Fruit fly (Drosophila melanogaster) whole organism, embryonic: ENCODE results near the gene CG1622.

Experiments used
- Awh ChIP-seq: fragments of 200-800 bp; sonication (Bioruptor generic); IDR thresholded peaks from 2 replicates; pipeline ENCODE4, ENCODE4 v1.3.6; 2022; ENCODE audit warnings: missing biosample characterization, missing genetic modification characterization
- Bteb2 ChIP-seq: fragments of 200-800 bp; sonication (Bioruptor generic); optimal IDR thresholded peaks from 2 replicates; lab custom pipeline; 2016; ENCODE audit warnings: missing biosample characterization, missing genetic modification characterization
- CG1024 ChIP-seq: fragments of 200-800 bp; sonication (Bioruptor generic); IDR thresholded peaks from 2 replicates; pipeline ENCODE4 v1.3.6; 2022; ENCODE audit warnings: missing biosample characterization, missing genetic modification characterization
- CG12071 ChIP-seq: fragments of 200-800 bp; sonication (Bioruptor generic); optimal IDR thresholded peaks from 3 replicates; lab custom pipeline; 2018; ENCODE audit warnings: missing biosample characterization, mild to moderate bottlenecking, missing genetic modification characterization
- CG13123 ChIP-seq: fragments of 200-800 bp; sonication (Bioruptor generic); optimal IDR thresholded peaks from 2 replicates; lab custom pipeline; 2016; ENCODE audit warnings: missing biosample characterization, missing genetic modification characterization
- CG14441 ChIP-seq: fragments of 200-800 bp; sonication (Bioruptor generic); IDR thresholded peaks from 2 replicates; pipeline ENCODE4 v1.3.6; 2022; ENCODE audit warnings: missing biosample characterization, missing genetic modification characterization
- CG15269 ChIP-seq: fragments of 200-800 bp; sonication (Bioruptor generic); optimal IDR thresholded peaks from 2 replicates; lab custom pipeline; 2018; ENCODE audit warnings: missing biosample characterization, mild to moderate bottlenecking, missing genetic modification characterization, moderate library complexity
- CG15601 ChIP-seq: fragments of 200-800 bp; sonication (Bioruptor generic); optimal IDR thresholded peaks from 3 replicates; lab custom pipeline; 2019; ENCODE audit warnings: missing biosample characterization, mild to moderate bottlenecking, missing genetic modification characterization, moderate library complexity
- CG15696 ChIP-seq: fragments of 200-800 bp; sonication (Bioruptor generic); optimal IDR thresholded peaks from 2 replicates; lab custom pipeline; 2019; ENCODE audit warnings: missing biosample characterization, mild to moderate bottlenecking, missing genetic modification characterization, moderate library complexity
- CG17361 ChIP-seq: fragments of 200-800 bp; sonication (Bioruptor generic); IDR thresholded peaks from 3 replicates; pipeline ENCODE4 v1.3.6; 2022; ENCODE audit warnings: missing biosample characterization, missing genetic modification characterization
- CG17802 ChIP-seq: fragments of 200-800 bp; sonication (Bioruptor generic); optimal IDR thresholded peaks from 2 replicates; lab custom pipeline; 2018; ENCODE audit warnings: missing biosample characterization, mild to moderate bottlenecking, missing genetic modification characterization, moderate library complexity
- CG18011 ChIP-seq: fragments of 200-800 bp; sonication (Bioruptor generic); optimal IDR thresholded peaks from 2 replicates; lab custom pipeline; 2017; ENCODE audit warnings: missing biosample characterization, missing genetic modification characterization, mild to moderate bottlenecking, moderate library complexity, missing genotype
- CG2116 ChIP-seq: fragments of 200-800 bp; sonication (Bioruptor generic); optimal IDR thresholded peaks from 3 replicates; lab custom pipeline; 2018; ENCODE audit warnings: missing biosample characterization, mild to moderate bottlenecking, missing genetic modification characterization
- CG2678 ChIP-seq: fragments of 200-800 bp; sonication (Bioruptor generic); optimal IDR thresholded peaks from 3 replicates; lab custom pipeline; 2019; ENCODE audit warnings: missing biosample characterization, mild to moderate bottlenecking, missing genetic modification characterization, moderate library complexity
- CG3065 ChIP-seq: fragments of 200-800 bp; sonication (Bioruptor generic); optimal IDR thresholded peaks from 2 replicates; lab custom pipeline; 2016; ENCODE audit warnings: missing biosample characterization, missing genetic modification characterization
- CG31224 ChIP-seq: fragments of 200-800 bp; sonication (Bioruptor generic); IDR thresholded peaks from 2 replicates; pipeline ENCODE4 v1.3.6; 2022; ENCODE audit warnings: missing biosample characterization, missing genetic modification characterization
- CG8281 ChIP-seq: fragments of 200-800 bp; sonication (Bioruptor generic); optimal IDR thresholded peaks from 2 replicates; lab custom pipeline; 2018; ENCODE audit warnings: missing biosample characterization, mild to moderate bottlenecking, missing genetic modification characterization, moderate library complexity
- CG8765 ChIP-seq: fragments of 200-800 bp; sonication (Bioruptor generic); IDR thresholded peaks from 2 replicates; pipeline ENCODE4 v1.3.6; 2022; ENCODE audit warnings: missing biosample characterization, missing genetic modification characterization
- CG8924 ChIP-seq: fragments of 200-800 bp; optimal IDR thresholded peaks from 3 replicates; lab custom pipeline; 2019; ENCODE audit warnings: missing biosample characterization, mild to moderate bottlenecking, missing genetic modification characterization, moderate library complexity
- D19B ChIP-seq: fragments of 200-800 bp; sonication (Bioruptor generic); optimal IDR thresholded peaks from 2 replicates; lab custom pipeline; 2017; ENCODE audit warnings: missing biosample characterization, mild to moderate bottlenecking, missing genetic modification characterization
- Dfd ChIP-seq, 2 experiments: fragments of >200 bp; optimal IDR thresholded peaks; 2 replicates each; lab custom pipeline; 2017; ENCODE audit warnings: missing biosample characterization in 2 of 2, missing genetic modification characterization in 2 of 2
- Dip3 ChIP-seq: fragments of 200-800 bp; sonication (Bioruptor generic); optimal IDR thresholded peaks from 3 replicates; lab custom pipeline; 2016; ENCODE audit warnings: missing biosample characterization, missing genetic modification characterization
- Doc2 ChIP-seq: fragments of 200-800 bp; sonication (Bioruptor generic); IDR thresholded peaks from 2 replicates; pipeline ENCODE4 v1.3.6; 2022; ENCODE audit warnings: missing biosample characterization, missing genetic modification characterization
- Dref ChIP-seq: fragments of 200-800 bp; sonication (Bioruptor generic); IDR thresholded peaks from 2 replicates; pipeline ENCODE4 v1.3.6; 2022; ENCODE audit warnings: missing biosample characterization, missing genetic modification characterization
- Gug ChIP-seq: fragments of 200-800 bp; sonication (Bioruptor generic); IDR thresholded peaks from 4 replicates; pipeline ENCODE4 v1.3.6; 2022; ENCODE audit warnings: missing biosample characterization, missing genetic modification characterization
- Hand ChIP-seq: fragments of 200-800 bp; sonication (Bioruptor generic); optimal IDR thresholded peaks from 2 replicates; lab custom pipeline; 2017; ENCODE audit warnings: mild to moderate bottlenecking, missing biosample characterization, missing genetic modification reagents, missing genetic modification characterization
- Kr ChIP-seq: fragments of 200-800 bp; sonication (Bioruptor generic); optimal IDR thresholded peaks from 2 replicates; lab custom pipeline; 2017; ENCODE audit warnings: missing biosample characterization, mild to moderate bottlenecking, missing genetic modification characterization
- Lpt ChIP-seq: fragments of >200 bp; optimal IDR thresholded peaks from 2 replicates; lab custom pipeline; 2018; ENCODE audit warnings: missing biosample characterization, missing genetic modification characterization
- Six4 ChIP-seq: fragments of 200-800 bp; sonication (Bioruptor generic); optimal IDR thresholded peaks from 2 replicates; lab custom pipeline; 2016; ENCODE audit warnings: missing biosample characterization, missing genetic modification characterization
- aop ChIP-seq: fragments of 200-800 bp; sonication (Bioruptor generic); IDR thresholded peaks from 2 replicates; pipeline ENCODE4 v1.3.6; 2022; ENCODE audit warnings: missing biosample characterization, missing genetic modification characterization
- cad ChIP-seq: fragments of >200 bp; optimal IDR thresholded peaks from 2 replicates; lab custom pipeline; 2017; ENCODE audit warnings: missing biosample characterization, missing genetic modification characterization
- corto ChIP-seq: fragments of 200-800 bp; sonication (Bioruptor generic); optimal IDR thresholded peaks from 2 replicates; lab custom pipeline; 2016; ENCODE audit warnings: missing biosample characterization, mild to moderate bottlenecking, missing genetic modification characterization, moderate library complexity
- crol ChIP-seq: fragments of 200-800 bp; sonication (Bioruptor generic); IDR thresholded peaks from 2 replicates; pipeline ENCODE4 v1.3.6; 2022; ENCODE audit warnings: missing biosample characterization, missing genetic modification characterization
- cwo ChIP-seq: fragments of 200-800 bp; sonication (Bioruptor generic); optimal IDR thresholded peaks from 3 replicates; lab custom pipeline; 2017; ENCODE audit warnings: missing biosample characterization, missing genetic modification characterization, mild to moderate bottlenecking, moderate library complexity, missing genetic modification reagents
- en ChIP-seq: fragments of 200-800 bp; sonication (Bioruptor generic); optimal IDR thresholded peaks from 2 replicates; lab custom pipeline; 2016; ENCODE audit warnings: missing biosample characterization, missing genetic modification characterization
- exex ChIP-seq: fragments of 200-800 bp; sonication (Bioruptor generic); optimal IDR thresholded peaks from 4 replicates; lab custom pipeline; 2018; ENCODE audit warnings: missing biosample characterization, mild to moderate bottlenecking, missing genetic modification characterization, moderate library complexity
- grn ChIP-seq: fragments of 200-800 bp; sonication (Bioruptor generic); optimal IDR thresholded peaks from 3 replicates; lab custom pipeline; 2017; ENCODE audit warnings: missing biosample characterization, missing genetic modification characterization
- gt ChIP-seq: fragments of 200-800 bp; sonication (Bioruptor generic); IDR thresholded peaks from 2 replicates; pipeline ENCODE4 v1.3.6; 2022; ENCODE audit warnings: missing biosample characterization, missing genetic modification characterization
- lov ChIP-seq, 2 experiments: fragments of 200-800 bp in 1 of 2; fragments of >200 bp in 1 of 2; sonication (Bioruptor generic) in 1 of 2; IDR thresholded peaks in 1 of 2; optimal IDR thresholded peaks in 1 of 2; 2 replicates in 1 of 2; 3 replicates in 1 of 2; pipeline versions ENCODE4 v1.3.6 to Lab custom; 2017 to 2022; ENCODE audit warnings: missing biosample characterization in 1 of 2, missing genetic modification characterization in 1 of 2
- oc ChIP-seq: fragments of 200-800 bp; sonication (Bioruptor generic); optimal IDR thresholded peaks from 2 replicates; lab custom pipeline; 2018; ENCODE audit warnings: missing biosample characterization, mild to moderate bottlenecking, missing genetic modification characterization, moderate library complexity
- otp ChIP-seq: fragments of 200-800 bp; sonication (Bioruptor generic); IDR thresholded peaks from 3 replicates; pipeline ENCODE4, ENCODE4 v1.3.6; 2022; ENCODE audit warnings: missing biosample characterization, missing genetic modification characterization
- phol ChIP-seq: fragments of 200-800 bp; sonication (Bioruptor generic); optimal IDR thresholded peaks from 3 replicates; lab custom pipeline; 2018; ENCODE audit warnings: missing biosample characterization, mild to moderate bottlenecking, missing genetic modification characterization, moderate library complexity
- rib ChIP-seq: fragments of 200-800 bp; sonication (Bioruptor generic); IDR thresholded peaks from 2 replicates; pipeline ENCODE4 v1.3.6; 2022; ENCODE audit warnings: missing biosample characterization, missing genetic modification characterization
- sens ChIP-seq: fragments of 200-800 bp; sonication (Bioruptor generic); peaks from one replicate; lab custom pipeline; 2016; ENCODE audit warnings: missing biosample characterization, missing genetic modification characterization
- sisA ChIP-seq: fragments of 200-800 bp; sonication (Bioruptor generic); IDR thresholded peaks from 2 replicates; pipeline ENCODE4 v1.3.6; 2022; ENCODE audit warnings: missing biosample characterization, missing genetic modification characterization
- sob ChIP-seq: fragments of 200-800 bp; sonication (Bioruptor generic); IDR thresholded peaks from 2 replicates; pipeline ENCODE4 v1.3.6; 2022; ENCODE audit warnings: missing biosample characterization, missing genetic modification characterization
- tin ChIP-seq: fragments of 200-800 bp; sonication (Bioruptor generic); optimal IDR thresholded peaks from 3 replicates; lab custom pipeline; 2016; ENCODE audit warnings: missing biosample characterization, missing genetic modification characterization
- trem ChIP-seq: fragments of 200-800 bp; optimal IDR thresholded peaks from 3 replicates; lab custom pipeline; 2019; ENCODE audit warnings: missing biosample characterization, mild to moderate bottlenecking, missing genetic modification characterization, moderate library complexity
- tup ChIP-seq: fragments of 200-800 bp; sonication (Bioruptor generic); optimal IDR thresholded peaks from 2 replicates; lab custom pipeline; 2016; ENCODE audit warnings: missing biosample characterization, mild to moderate bottlenecking, missing genetic modification characterization, moderate library complexity
- tx ChIP-seq: fragments of 200-800 bp; sonication (Bioruptor generic); optimal IDR thresholded peaks from 2 replicates; lab custom pipeline; 2016; ENCODE audit warnings: missing biosample characterization, missing genetic modification characterization
- wdn ChIP-seq: fragments of 200-800 bp; sonication (Bioruptor generic); IDR thresholded peaks from 2 replicates; pipeline ENCODE4 v1.3.6; 2022; ENCODE audit warnings: missing biosample characterization, missing genetic modification characterization
- zen2 ChIP-seq: fragments of 200-800 bp; sonication (Bioruptor generic); IDR thresholded peaks from 3 replicates; pipeline ENCODE4 v1.3.6; 2022; ENCODE audit warnings: missing biosample characterization, missing genetic modification characterization; ENCODE audit not compliant: partially characterized antibody

The CG1622 gene

dm6 chrX:13332702-13333243 is 35.9 kb downstream of the CG1622 start (continued):
- TF ChIP-seq CG8765 (GFP tag; lab: Robert Waterston, UW) = no peak
- no peak for TF ChIP-seq gt
- TF ChIP-seq wdn (GFP tag; lab: Robert Waterston, UW) = no peak
- TF ChIP-seq Six4 (GFP tag; lab: Kevin White, UChicago) = no peak
- TF ChIP-seq CG14441 = no peak
- no peak for TF ChIP-seq rib (GFP tag; lab: Robert Waterston, UW)
- TF ChIP-seq phol (tag; lab: Kevin White, UChicago) = peak; percentile 2
- TF ChIP-seq lov (optimal IDR thresholded peaks at IDR 0.05; lab: Kevin White, UChicago) = no peak
- TF ChIP-seq lov (GFP tag; IDR thresholded peaks at IDR 0.05; lab: Robert Waterston, UW) = no peak
- TF ChIP-seq CG1024 = no peak
- no peak for TF ChIP-seq oc
- no peak for TF ChIP-seq CG13123 (GFP tag; lab: Kevin White, UChicago)
- peak; percentile 55 for TF ChIP-seq CG2678 (tag; lab: Kevin White, UChicago)
- TF ChIP-seq Gug (GFP tag; lab: Robert Waterston, UW) = no peak
- TF ChIP-seq CG18011 (GFP tag; lab: Kevin White, UChicago) = no peak
- TF ChIP-seq CG15269 = peak; percentile 3
- TF ChIP-seq tx (GFP tag; lab: Kevin White, UChicago) = peak; percentile 27
- no peak for TF ChIP-seq Awh (GFP tag; lab: Robert Waterston, UW)
- TF ChIP-seq en (GFP tag; lab: Kevin White, UChicago) = no peak
- no peak for TF ChIP-seq Lpt
- TF ChIP-seq otp = no peak
- TF ChIP-seq CG15601 = no peak
- TF ChIP-seq Dfd (GFP tag; optimal IDR thresholded peaks at IDR 0.05; lab: Kevin White, UChicago) = no peak
- TF ChIP-seq cwo = peak; percentile 41
- TF ChIP-seq CG12071 (GFP tag; lab: Kevin White, UChicago) = no peak
- TF ChIP-seq corto (GFP tag; lab: Kevin White, UChicago) = no peak
- TF ChIP-seq CG31224 (GFP tag; lab: Robert Waterston, UW) = no peak
- no peak for TF ChIP-seq cad (GFP tag; lab: Kevin White, UChicago)
- peak; percentile 40 for TF ChIP-seq Dip3 (GFP tag; lab: Kevin White, UChicago)
- no peak for TF ChIP-seq CG8281 (tag; lab: Kevin White, UChicago)
- TF ChIP-seq CG15696 (tag; lab: Kevin White, UChicago) = no peak
- TF ChIP-seq CG2116 (GFP tag; lab: Kevin White, UChicago) = no peak
- TF ChIP-seq sisA (GFP tag; lab: Robert Waterston, UW) = no peak
- peak; percentile 56 for TF ChIP-seq grn
- TF ChIP-seq Hand (GFP tag; lab: Kevin White, UChicago) = no peak
- TF ChIP-seq zen2 (GFP tag; lab: Robert Waterston, UW) = no peak
- no peak for TF ChIP-seq Bteb2 (GFP tag; lab: Kevin White, UChicago)
- no peak for TF ChIP-seq Doc2
- no peak for TF ChIP-seq CG17361 (GFP tag; lab: Robert Waterston, UW)
- TF ChIP-seq CG8924 = peak; percentile 14
- no peak for TF ChIP-seq aop (GFP tag; lab: Robert Waterston, UW)
- no peak for TF ChIP-seq crol (GFP tag; lab: Robert Waterston, UW)
- no peak for TF ChIP-seq Dref (GFP tag; lab: Robert Waterston, UW)
- no peak for TF ChIP-seq CG17802 (tag; lab: Kevin White, UChicago)
- no peak for TF ChIP-seq sob (GFP tag; lab: Robert Waterston, UW)
- TF ChIP-seq Kr (GFP tag; lab: Kevin White, UChicago) = no peak
- TF ChIP-seq sens = peak; percentile 63
- peak; percentile 36 for TF ChIP-seq D19B
- no peak for TF ChIP-seq tin (GFP tag; lab: Kevin White, UChicago)
- peak; percentile 82 for TF ChIP-seq exex (tag; lab: Kevin White, UChicago)
- TF ChIP-seq CG3065 (GFP tag; lab: Kevin White, UChicago) = no peak
- TF ChIP-seq tup (GFP tag; lab: Kevin White, UChicago) = no peak
- TF ChIP-seq trem (tag; lab: Kevin White, UChicago) = no peak
